Worm (Caenorhabditis elegans) whole organism, L1 larva: Measurements from ENCODE around the gene spe-51.

Experiments
- C04F5.9 ChIP-seq: sonication (generic microtip); optimal IDR thresholded peaks from 2 replicates; lab custom pipeline; 2016; ENCODE audit warnings: missing genetic modification characterization, missing compliant biosample characterization
- C34B4.2 ChIP-seq: sonication (generic microtip); optimal IDR thresholded peaks from 2 replicates; lab custom pipeline; 2017; ENCODE audit warnings: mild to moderate bottlenecking, missing genetic modification characterization, missing compliant biosample characterization
- ama-1 ChIP-seq: fragments of 150-350 bp; optimal IDR thresholded peaks from 2 replicates; lab custom pipeline; 2014
- ceh-8 ChIP-seq: fragments of 200-800 bp; sonication (Bioruptor generic); optimal IDR thresholded peaks from 2 replicates; lab custom pipeline; 2018; ENCODE audit warnings: mild to moderate bottlenecking, missing genetic modification characterization, moderate library complexity, missing compliant biosample characterization
- ceh-88 ChIP-seq: fragments of 200-800 bp; sonication (Bioruptor generic); IDR thresholded peaks from 2 replicates; pipeline ENCODE4 v1.3.6; 2022; ENCODE audit warnings: missing genetic modification characterization, missing compliant biosample characterization
- ceh-90 ChIP-seq: sonication (generic microtip); optimal IDR thresholded peaks from 2 replicates; lab custom pipeline; 2016; ENCODE audit warnings: missing genetic modification characterization, missing compliant biosample characterization
- dsc-1 ChIP-seq: sonication (generic microtip); optimal IDR thresholded peaks from 2 replicates; lab custom pipeline; 2016; ENCODE audit warnings: mild to moderate bottlenecking, missing genetic modification characterization, missing compliant biosample characterization
- efl-1 ChIP-seq, 4 experiments: fragments of 150-350 bp; optimal IDR thresholded peaks in 3 of 4; peaks in 1 of 4; 1 replicate in 1 of 4; 2 replicates in 3 of 4; lab custom pipeline; 2014; ENCODE audit warnings: missing biosample characterization in 2 of 4, missing genetic modification characterization in 2 of 4, missing genetic modification reagents in 2 of 4
- efl-3 ChIP-seq: fragments of 200-800 bp; sonication (Bioruptor generic); optimal IDR thresholded peaks from 2 replicates; lab custom pipeline; 2018; ENCODE audit warnings: mild to moderate bottlenecking, missing genetic modification characterization, missing compliant biosample characterization
- fkh-8 ChIP-seq: sonication (generic microtip); optimal IDR thresholded peaks from 2 replicates; lab custom pipeline; 2016; ENCODE audit warnings: mild to moderate bottlenecking, missing genetic modification characterization, missing compliant biosample characterization
- hlh-4 ChIP-seq: sonication (generic microtip); optimal IDR thresholded peaks from 2 replicates; lab custom pipeline; 2016; ENCODE audit warnings: mild to moderate bottlenecking, missing genetic modification characterization, missing compliant biosample characterization
- isw-1 ChIP-seq: fragments of 200-800 bp; sonication (Bioruptor generic); IDR thresholded peaks from 2 replicates; pipeline ENCODE4 v1.3.6; 2022; ENCODE audit warnings: missing genetic modification characterization, missing compliant biosample characterization
- lin-14 ChIP-seq: fragments of 200-800 bp; sonication (Bioruptor generic); optimal IDR thresholded peaks from 2 replicates; lab custom pipeline; 2018; ENCODE audit warnings: mild to moderate bottlenecking, missing genetic modification characterization, moderate library complexity, missing compliant biosample characterization
- lin-15B ChIP-seq: fragments of 150-350 bp; sonication (generic microtip); optimal IDR thresholded peaks from 3 replicates; lab custom pipeline; 2014; ENCODE audit warnings: missing biosample characterization, missing genetic modification characterization
- mab-9 ChIP-seq: fragments of 200-800 bp; sonication (Bioruptor generic); IDR thresholded peaks from 2 replicates; pipeline ENCODE4 v1.3.6; 2022; ENCODE audit warnings: missing genetic modification reagents, missing genetic modification characterization, missing compliant biosample characterization
- nhr-11 ChIP-seq: fragments of 150-350 bp; optimal IDR thresholded peaks from 2 replicates; lab custom pipeline; 2014; ENCODE audit warnings: missing biosample characterization, missing genetic modification characterization
- nhr-12 ChIP-seq: sonication (generic microtip); optimal IDR thresholded peaks from 2 replicates; lab custom pipeline; 2017; ENCODE audit warnings: missing biosample characterization, missing genetic modification characterization
- nhr-20 ChIP-seq: sonication (generic microtip); optimal IDR thresholded peaks from 2 replicates; lab custom pipeline; 2016; ENCODE audit warnings: mild to moderate bottlenecking, missing genetic modification characterization, missing compliant biosample characterization
- nhr-71 ChIP-seq: sonication (generic microtip); optimal IDR thresholded peaks from 2 replicates; lab custom pipeline; 2016; ENCODE audit warnings: mild to moderate bottlenecking, missing genetic modification characterization, moderate library complexity, missing compliant biosample characterization
- nhr-76 ChIP-seq: sonication (generic microtip); optimal IDR thresholded peaks from 2 replicates; lab custom pipeline; 2017; ENCODE audit warnings: missing biosample characterization, missing genetic modification characterization
- nhr-77 ChIP-seq: fragments of 150-350 bp; optimal IDR thresholded peaks from 2 replicates; lab custom pipeline; 2014; ENCODE audit warnings: missing biosample characterization, missing genetic modification characterization
- nhr-84 ChIP-seq: sonication (generic microtip); optimal IDR thresholded peaks from 2 replicates; lab custom pipeline; 2017; ENCODE audit warnings: missing biosample characterization, missing genetic modification characterization
- pax-3 ChIP-seq: fragments of 200-800 bp; sonication (Bioruptor generic); optimal IDR thresholded peaks from 2 replicates; lab custom pipeline; 2018; ENCODE audit warnings: mild to moderate bottlenecking, missing genetic modification characterization, moderate library complexity, missing compliant biosample characterization
- pqm-1 ChIP-seq: sonication (generic microtip); optimal IDR thresholded peaks from 3 replicates; lab custom pipeline; 2017; ENCODE audit warnings: missing biosample characterization, missing genetic modification characterization
- rnt-1 ChIP-seq: sonication (generic microtip); optimal IDR thresholded peaks from 2 replicates; lab custom pipeline; 2016; ENCODE audit warnings: mild to moderate bottlenecking, missing genetic modification characterization, moderate library complexity, missing compliant biosample characterization
- snu-23 ChIP-seq: sonication (generic microtip); optimal IDR thresholded peaks from 2 replicates; lab custom pipeline; 2016; ENCODE audit warnings: missing genetic modification characterization, missing compliant biosample characterization
- sox-4 ChIP-seq: sonication (generic microtip); optimal IDR thresholded peaks from 2 replicates; lab custom pipeline; 2016; ENCODE audit warnings: missing genetic modification characterization, missing compliant biosample characterization
- tbx-2 ChIP-seq: sonication (generic microtip); optimal IDR thresholded peaks from 2 replicates; lab custom pipeline; 2016; ENCODE audit warnings: missing genetic modification characterization, missing compliant biosample characterization
- tlp-1 ChIP-seq: fragments of 150-350 bp; optimal IDR thresholded peaks from 2 replicates; lab custom pipeline; 2014; ENCODE audit warnings: missing biosample characterization, missing genetic modification characterization
- unc-130 ChIP-seq: fragments of 150-350 bp; optimal IDR thresholded peaks from 2 replicates; lab custom pipeline; 2017; ENCODE audit warnings: missing biosample characterization, missing genetic modification characterization, inconsistent platforms
- unc-30 ChIP-seq: sonication (generic microtip); optimal IDR thresholded peaks from 2 replicates; lab custom pipeline; 2017; ENCODE audit warnings: missing biosample characterization, missing genetic modification characterization
- unc-62 ChIP-seq: fragments of 150-350 bp; optimal IDR thresholded peaks from 2 replicates; lab custom pipeline; 2014; ENCODE audit warnings: missing biosample characterization, missing genetic modification reagents, missing genetic modification characterization
- zip-4 ChIP-seq: fragments of 200-800 bp; sonication (Bioruptor generic); optimal IDR thresholded peaks from 2 replicates; lab custom pipeline; 2018; ENCODE audit warnings: mild to moderate bottlenecking, missing genetic modification characterization, moderate library complexity, missing compliant biosample characterization

The spe-51 gene

DNA sequence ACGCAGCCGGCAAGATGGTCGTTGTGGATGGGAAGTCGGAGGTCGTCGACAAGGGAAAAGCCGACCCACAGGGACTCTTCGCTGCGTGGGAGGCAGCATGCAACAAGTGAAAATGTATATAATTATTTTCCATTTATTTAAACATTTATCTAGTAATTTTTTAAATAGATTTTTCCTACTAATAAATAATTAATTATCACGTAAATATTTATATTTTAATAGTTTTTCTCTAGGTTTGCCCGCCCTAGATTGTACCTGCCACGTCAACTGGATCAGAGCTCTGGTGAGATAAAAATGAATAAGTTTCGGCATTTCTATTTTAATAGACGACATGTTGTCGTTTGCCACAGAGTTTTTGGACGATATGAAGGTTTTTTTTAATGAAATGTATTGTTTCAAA lies 39.6 kb upstream of the spe-51 start, which contains the start of gene psr-1:
TSS of gene psr-1 (plus strand) at position 301 of the 400 bp plus-strand sequence.
- TF ChIP-seq hlh-4 (no peak), zip-4 (GFP tag; lab: Kevin White, UChicago) (no peak), mab-9 (GFP tag; lab: Robert Waterston, UW) (no peak), isw-1 (no peak), pax-3 (tag; lab: Kevin White, UChicago) (no peak), tbx-2 (tag; lab: Kevin White, UChicago) (no peak), nhr-76 (tag; lab: Kevin White, UChicago) (no peak), C34B4.2 (tag; lab: Kevin White, UChicago) (no peak), unc-30 (tag; lab: Kevin White, UChicago) (no peak), unc-62 (GFP tag; lab: Kevin White, UChicago) (no peak), rnt-1 (no peak), nhr-11 (tag; lab: Kevin White, UChicago) (no peak)
- TF ChIP-seq, all 84 proteins: peak for 0

ce11 chrIV:4653708-4654107 lies 38.9 kb upstream of the spe-51 start:
- no peak for TF ChIP-seq ama-1
- no peak for TF ChIP-seq ceh-90 (tag; lab: Kevin White, UChicago)
- TF ChIP-seq ceh-88 (GFP tag; lab: Robert Waterston, UW), result no peak
- TF ChIP-seq lin-14 (GFP tag; lab: Kevin White, UChicago), result no peak
- no peak for TF ChIP-seq tbx-2 (tag; lab: Kevin White, UChicago)
- no peak for TF ChIP-seq dsc-1 (tag; lab: Kevin White, UChicago)
- TF ChIP-seq nhr-84 (tag; lab: Kevin White, UChicago), result no peak
- TF ChIP-seq tlp-1 (tag; lab: Kevin White, UChicago), result no peak
- no peak for TF ChIP-seq nhr-76 (tag; lab: Kevin White, UChicago)
- TF ChIP-seq pax-3 (tag; lab: Kevin White, UChicago), result no peak
- no peak for TF ChIP-seq nhr-77 (tag; lab: Kevin White, UChicago)
- no peak for TF ChIP-seq fkh-8
- TF ChIP-seq sox-4 (tag; lab: Kevin White, UChicago), result no peak
- no peak for TF ChIP-seq pqm-1 (tag; lab: Kevin White, UChicago)
- TF ChIP-seq, all 84 proteins: peak for 0

DNA sequence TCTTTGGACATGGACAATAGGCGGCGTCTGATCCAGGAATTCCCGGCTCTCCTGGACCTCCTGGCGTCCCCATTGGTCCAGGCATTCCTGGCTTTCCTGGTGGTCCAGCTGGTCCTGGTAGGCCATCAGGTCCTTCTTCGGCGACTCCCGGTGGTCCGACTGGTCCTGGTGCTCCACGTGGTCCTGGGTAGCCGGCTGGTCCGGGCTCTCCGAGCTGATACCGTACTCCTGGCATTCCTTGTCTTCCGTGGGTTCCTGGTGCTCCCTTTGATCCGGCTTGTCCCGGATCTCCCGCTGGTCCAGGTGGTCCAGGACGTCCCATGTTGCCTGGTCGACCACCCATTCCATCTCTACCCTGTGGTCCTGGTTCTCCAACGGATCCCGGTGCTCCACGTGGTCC lies 36.6 kb upstream of the spe-51 start:
- TF ChIP-seq ceh-8 (GFP tag; lab: Kevin White, UChicago), result peak; percentile 19
- TF ChIP-seq hlh-4, result no peak
- no peak for TF ChIP-seq lin-15B
- TF ChIP-seq efl-3 (GFP tag; lab: Kevin White, UChicago), result no peak
- TF ChIP-seq, all 84 proteins: peak for 1

ce11 chrIV:4656380-4656779 lies 36.2 kb upstream of the spe-51 start:
- TF ChIP-seq nhr-20 (tag; lab: Kevin White, UChicago), result no peak
- TF ChIP-seq C04F5.9, result no peak
- TF ChIP-seq unc-130 (tag; lab: Kevin White, UChicago), result no peak
- TF ChIP-seq nhr-12, result no peak
- no peak for TF ChIP-seq efl-1 (optimal IDR thresholded peaks at IDR 0.05; lab: Kevin White, UChicago)
- TF ChIP-seq efl-1 (GFP tag; optimal IDR thresholded peaks at IDR 0.05 in 1 of 2; lab: Kevin White, UChicago), result peak in 1 of 2 experiments; percentile 67
- TF ChIP-seq hlh-4, result no peak
- no peak for TF ChIP-seq pqm-1 (tag; lab: Kevin White, UChicago)

DNA sequence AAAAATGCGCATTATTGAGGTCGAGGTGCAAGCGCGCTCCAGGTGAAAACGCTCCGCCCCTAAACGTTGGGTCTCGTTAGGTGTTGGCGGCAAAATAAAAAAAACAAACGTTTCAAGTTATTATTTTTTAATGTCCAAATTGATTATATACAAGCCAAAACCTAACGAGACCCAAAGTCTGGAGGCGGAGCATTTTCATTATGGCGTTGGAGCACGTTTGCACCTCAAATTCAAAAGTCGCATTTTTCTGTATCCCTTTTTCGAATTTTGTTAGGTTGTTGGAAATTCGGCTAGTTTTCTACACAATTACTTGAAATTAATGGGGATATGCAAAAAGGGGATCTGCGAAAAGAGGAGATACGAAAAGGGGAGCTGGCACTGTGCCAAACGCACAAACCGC lies 34.7 kb upstream of the spe-51 start, which contains the start of gene col-111:
TSS of gene col-111 (minus strand) at position 101 of the 400 bp plus-strand sequence.
- TF ChIP-seq ceh-8 (GFP tag; lab: Kevin White, UChicago), result no peak
- no peak for TF ChIP-seq efl-1 (optimal IDR thresholded peaks at IDR 0.05; lab: Kevin White, UChicago)
- TF ChIP-seq efl-1 (GFP tag; optimal IDR thresholded peaks at IDR 0.05 in 1 of 2; lab: Kevin White, UChicago), result peak in 1 of 2 experiments; percentile 55

ce11 chrIV:4659277-4659676 lies 33.3 kb upstream of the spe-51 start, which contains the start of gene mrps-21:
Gene mrps-21, minus strand, starts transcription at chrIV:4659517.
- TF ChIP-seq ama-1 (peak; percentile 13), snu-23 (GFP tag; lab: Kevin White, UChicago) (no peak), nhr-71 (tag; lab: Kevin White, UChicago) (peak; percentile 25)
